Fruit fly (Drosophila melanogaster) whole organism, embryonic: ENCODE measurements around the gene CG6511.

ENCODE experiments used
- Atf-2 ChIP-seq: fragments of 200-800 bp; sonication (Bioruptor generic); optimal IDR thresholded peaks from 2 replicates; lab custom pipeline; 2016; ENCODE audit warnings: missing biosample characterization, missing genetic modification characterization
- C15 ChIP-seq: fragments of 200-800 bp; sonication (Bioruptor generic); IDR thresholded peaks from 3 replicates; pipeline ENCODE4 v1.3.6; 2022; ENCODE audit warnings: missing biosample characterization, missing genetic modification characterization
- CG1024 ChIP-seq: fragments of 200-800 bp; sonication (Bioruptor generic); IDR thresholded peaks from 2 replicates; pipeline ENCODE4 v1.3.6; 2022; ENCODE audit warnings: missing biosample characterization, missing genetic modification characterization
- CG10274 ChIP-seq: fragments of 200-800 bp; sonication (Bioruptor generic); optimal IDR thresholded peaks from 3 replicates; lab custom pipeline; 2017; ENCODE audit warnings: missing biosample characterization, mild to moderate bottlenecking, missing genetic modification characterization
- CG10321 ChIP-seq: fragments of 200-800 bp; sonication (Bioruptor generic); IDR thresholded peaks from 2 replicates; pipeline ENCODE4 v1.3.6; 2022; ENCODE audit warnings: missing biosample characterization, missing genetic modification characterization
- CG11696 ChIP-seq: fragments of 200-800 bp; sonication (Bioruptor generic); IDR thresholded peaks from 2 replicates; pipeline ENCODE4 v1.3.6; 2022; ENCODE audit warnings: missing biosample characterization, missing genetic modification characterization
- CG12744 ChIP-seq: fragments of 200-800 bp; sonication (Bioruptor generic); optimal IDR thresholded peaks from 2 replicates; lab custom pipeline; 2016; ENCODE audit warnings: missing biosample characterization, missing genetic modification characterization
- CG14710 ChIP-seq: fragments of 200-800 bp; sonication (Bioruptor generic); optimal IDR thresholded peaks from 3 replicates; lab custom pipeline; 2019; ENCODE audit warnings: missing biosample characterization, mild to moderate bottlenecking, missing genetic modification characterization, moderate library complexity
- CG18011 ChIP-seq: fragments of 200-800 bp; sonication (Bioruptor generic); optimal IDR thresholded peaks from 2 replicates; lab custom pipeline; 2017; ENCODE audit warnings: missing biosample characterization, missing genetic modification characterization, mild to moderate bottlenecking, moderate library complexity, missing genotype
- CG32772 ChIP-seq: fragments of 200-800 bp; sonication (Bioruptor generic); IDR thresholded peaks from 2 replicates; pipeline ENCODE4 v1.3.6; 2022; ENCODE audit warnings: missing biosample characterization, missing genetic modification characterization
- CG3838 ChIP-seq: fragments of 200-800 bp; sonication (Bioruptor generic); optimal IDR thresholded peaks from 3 replicates; lab custom pipeline; 2016; ENCODE audit warnings: missing biosample characterization, missing genetic modification characterization
- CG4282 ChIP-seq: fragments of 200-800 bp; sonication (Bioruptor generic); optimal IDR thresholded peaks from 2 replicates; lab custom pipeline; 2016; ENCODE audit warnings: missing biosample characterization, missing genetic modification characterization
- CG43689 ChIP-seq: fragments of 200-800 bp; sonication (Bioruptor generic); IDR thresholded peaks from 2 replicates; pipeline ENCODE4 v1.3.6; 2022; ENCODE audit warnings: missing biosample characterization, missing genetic modification characterization
- CG4617 ChIP-seq: fragments of 200-800 bp; sonication (Bioruptor generic); optimal IDR thresholded peaks from 3 replicates; lab custom pipeline; 2016; ENCODE audit warnings: missing biosample characterization, missing genetic modification characterization, borderline replicate concordance
- CG6854 ChIP-seq: fragments of 200-800 bp; sonication (Bioruptor generic); optimal IDR thresholded peaks from 3 replicates; lab custom pipeline; 2017; ENCODE audit warnings: missing biosample characterization, mild to moderate bottlenecking, missing genetic modification characterization
- CG7357 ChIP-seq: fragments of 200-800 bp; sonication (Bioruptor generic); IDR thresholded peaks from 3 replicates; pipeline ENCODE4 v1.3.6; 2022; ENCODE audit warnings: missing biosample characterization, missing genetic modification characterization
- CG7963 ChIP-seq: fragments of 200-800 bp; sonication (Bioruptor generic); IDR thresholded peaks from 3 replicates; pipeline ENCODE4 v1.3.6; 2022; ENCODE audit warnings: missing biosample characterization, missing genetic modification characterization; ENCODE audit not compliant: partially characterized antibody
- CG9609 ChIP-seq: fragments of 200-800 bp; sonication (Bioruptor generic); optimal IDR thresholded peaks from 3 replicates; lab custom pipeline; 2016; ENCODE audit warnings: missing biosample characterization, missing genetic modification characterization
- CG9876 ChIP-seq: fragments of 200-800 bp; sonication (Bioruptor generic); optimal IDR thresholded peaks from 2 replicates; lab custom pipeline; 2016; ENCODE audit warnings: missing biosample characterization, missing genetic modification characterization
- CoRest ChIP-seq: fragments of 200-800 bp; sonication (Bioruptor generic); optimal IDR thresholded peaks from 3 replicates; lab custom pipeline; 2018; ENCODE audit warnings: missing biosample characterization, mild to moderate bottlenecking, missing genetic modification characterization, moderate library complexity
- Dfd ChIP-seq, 2 experiments: fragments of >200 bp; optimal IDR thresholded peaks; 2 replicates each; lab custom pipeline; 2017; ENCODE audit warnings: missing biosample characterization in 2 of 2, missing genetic modification characterization in 2 of 2
- Doc2 ChIP-seq: fragments of 200-800 bp; sonication (Bioruptor generic); IDR thresholded peaks from 2 replicates; pipeline ENCODE4 v1.3.6; 2022; ENCODE audit warnings: missing biosample characterization, missing genetic modification characterization
- Eip74EF ChIP-seq, 2 experiments: fragments of 200-800 bp in 1 of 2; fragments of >200 bp in 1 of 2; sonication (Bioruptor generic) in 1 of 2; optimal IDR thresholded peaks; 2 replicates each; lab custom pipeline; 2017 to 2019; ENCODE audit warnings: missing biosample characterization in 2 of 2, missing genetic modification characterization in 2 of 2, mild to moderate bottlenecking in 1 of 2, moderate library complexity in 1 of 2
- Hand ChIP-seq: fragments of 200-800 bp; sonication (Bioruptor generic); optimal IDR thresholded peaks from 2 replicates; lab custom pipeline; 2017; ENCODE audit warnings: mild to moderate bottlenecking, missing biosample characterization, missing genetic modification reagents, missing genetic modification characterization
- HmgZ ChIP-seq: fragments of 200-800 bp; sonication (Bioruptor generic); optimal IDR thresholded peaks from 2 replicates; lab custom pipeline; 2018; ENCODE audit warnings: missing biosample characterization, mild to moderate bottlenecking, missing genetic modification characterization
- Med ChIP-seq: fragments of 200-800 bp; sonication (Bioruptor generic); peaks from one replicate; lab custom pipeline; 2016; ENCODE audit warnings: missing biosample characterization, missing genetic modification characterization, mild to moderate bottlenecking, inconsistent platforms, moderate library complexity
- NC2α ChIP-seq: fragments of 200-800 bp; sonication (Bioruptor generic); optimal IDR thresholded peaks from 2 replicates; lab custom pipeline; 2016; ENCODE audit warnings: missing biosample characterization, missing genetic modification characterization
- Six4 ChIP-seq: fragments of 200-800 bp; sonication (Bioruptor generic); optimal IDR thresholded peaks from 2 replicates; lab custom pipeline; 2016; ENCODE audit warnings: missing biosample characterization, missing genetic modification characterization
- Spps ChIP-seq: fragments of 200-800 bp; sonication (Bioruptor generic); optimal IDR thresholded peaks from 2 replicates; lab custom pipeline; 2018; ENCODE audit warnings: missing biosample characterization, mild to moderate bottlenecking, missing genetic modification characterization
- Sry-β ChIP-seq: fragments of 200-800 bp; sonication (Bioruptor generic); optimal IDR thresholded peaks from 2 replicates; lab custom pipeline; 2018; ENCODE audit warnings: missing biosample characterization, mild to moderate bottlenecking, missing genetic modification characterization, moderate library complexity
- ara ChIP-seq: fragments of 200-800 bp; sonication (Bioruptor generic); IDR thresholded peaks from 2 replicates; pipeline ENCODE4 v1.3.6; 2022; ENCODE audit warnings: missing biosample characterization, missing genetic modification characterization
- bcd ChIP-seq: fragments of 200-800 bp; sonication (Bioruptor generic); optimal IDR thresholded peaks from 2 replicates; lab custom pipeline; 2017; ENCODE audit warnings: missing biosample characterization, mild to moderate bottlenecking, missing genetic modification characterization
- caup ChIP-seq: fragments of 200-800 bp; sonication (Bioruptor generic); optimal IDR thresholded peaks from 3 replicates; lab custom pipeline; 2017; ENCODE audit warnings: missing biosample characterization, mild to moderate bottlenecking, missing genetic modification characterization, moderate library complexity; ENCODE audit not compliant: severe bottlenecking
- chif ChIP-seq, 2 experiments: fragments of 200-800 bp; sonication (Bioruptor generic); optimal IDR thresholded peaks; 3 replicates each; lab custom pipeline; 2016; ENCODE audit warnings: missing biosample characterization in 2 of 2, missing genetic modification characterization in 2 of 2
- fd102C ChIP-seq: fragments of 200-800 bp; sonication (Bioruptor generic); optimal IDR thresholded peaks from 2 replicates; lab custom pipeline; 2018; ENCODE audit warnings: missing biosample characterization, mild to moderate bottlenecking, missing genetic modification characterization, moderate library complexity
- ftz-f1 ChIP-seq: fragments of 200-800 bp; sonication (Bioruptor generic); optimal IDR thresholded peaks from 2 replicates; lab custom pipeline; 2016; ENCODE audit warnings: missing biosample characterization, missing genetic modification characterization
- gcm ChIP-seq: fragments of 200-800 bp; sonication (Bioruptor generic); optimal IDR thresholded peaks from 2 replicates; lab custom pipeline; 2019; ENCODE audit warnings: missing biosample characterization, mild to moderate bottlenecking, missing genetic modification characterization, moderate library complexity
- gfzf ChIP-seq: fragments of 200-800 bp; sonication (Bioruptor generic); optimal IDR thresholded peaks from 2 replicates; lab custom pipeline; 2016; ENCODE audit warnings: missing biosample characterization, mild to moderate bottlenecking, missing genetic modification characterization, moderate library complexity
- her ChIP-seq: fragments of 200-800 bp; sonication (Bioruptor generic); optimal IDR thresholded peaks from 2 replicates; lab custom pipeline; 2016; ENCODE audit warnings: missing biosample characterization, missing genetic modification characterization
- jumu ChIP-seq: fragments of 200-800 bp; sonication (Bioruptor generic); optimal IDR thresholded peaks from 3 replicates; lab custom pipeline; 2016; ENCODE audit warnings: missing biosample characterization, missing genetic modification characterization
- pan ChIP-seq, 4 experiments: fragments of >200 bp in 3 of 4; fragments of 200-800 bp in 1 of 4; sonication (Bioruptor generic) in 1 of 4; optimal IDR thresholded peaks in 3 of 4; IDR thresholded peaks in 1 of 4; 2 replicates each; pipeline versions ENCODE4 v1.3.6 to Lab custom; 2017 to 2022; ENCODE audit warnings: missing biosample characterization in 2 of 4, missing genetic modification characterization in 2 of 4, mixed read lengths in 1 of 4
- pb ChIP-seq: fragments of 200-800 bp; sonication (Bioruptor generic); optimal IDR thresholded peaks from 3 replicates; lab custom pipeline; 2016; ENCODE audit warnings: missing biosample characterization, missing genetic modification characterization
- pfk ChIP-seq: fragments of 200-800 bp; sonication (Bioruptor generic); optimal IDR thresholded peaks from 2 replicates; lab custom pipeline; 2018; ENCODE audit warnings: missing biosample characterization, mild to moderate bottlenecking, missing genetic modification characterization, moderate library complexity
- pros ChIP-seq: fragments of 200-800 bp; sonication (Bioruptor generic); optimal IDR thresholded peaks from 3 replicates; lab custom pipeline; 2019; ENCODE audit warnings: missing biosample characterization, mild to moderate bottlenecking, missing genetic modification characterization, moderate library complexity
- psq ChIP-seq: fragments of 200-800 bp; sonication (Bioruptor generic); optimal IDR thresholded peaks from 2 replicates; lab custom pipeline; 2017; ENCODE audit warnings: missing biosample characterization, missing genetic modification characterization
- sd ChIP-seq: fragments of 200-800 bp; sonication (Bioruptor generic); optimal IDR thresholded peaks from 3 replicates; lab custom pipeline; 2018; ENCODE audit warnings: missing biosample characterization, mild to moderate bottlenecking, missing genetic modification characterization, moderate library complexity
- sens ChIP-seq: fragments of 200-800 bp; sonication (Bioruptor generic); peaks from one replicate; lab custom pipeline; 2016; ENCODE audit warnings: missing biosample characterization, missing genetic modification characterization
- tin ChIP-seq: fragments of 200-800 bp; sonication (Bioruptor generic); optimal IDR thresholded peaks from 3 replicates; lab custom pipeline; 2016; ENCODE audit warnings: missing biosample characterization, missing genetic modification characterization
- tna ChIP-seq: fragments of 200-800 bp; sonication (Bioruptor generic); IDR thresholded peaks from 2 replicates; pipeline ENCODE4 v1.3.6; 2022; ENCODE audit warnings: missing biosample characterization, missing genetic modification characterization; ENCODE audit not compliant: partially characterized antibody
- zfh1 ChIP-seq: fragments of 200-800 bp; sonication (Bioruptor generic); IDR thresholded peaks from 3 replicates; pipeline ENCODE4 v1.3.6; 2022; ENCODE audit warnings: missing biosample characterization, missing genetic modification characterization
- zfh2 ChIP-seq: fragments of 200-800 bp; sonication (Bioruptor generic); optimal IDR thresholded peaks from 2 replicates; lab custom pipeline; 2016; ENCODE audit warnings: missing biosample characterization, missing genetic modification characterization

CG6511 gene

DNA sequence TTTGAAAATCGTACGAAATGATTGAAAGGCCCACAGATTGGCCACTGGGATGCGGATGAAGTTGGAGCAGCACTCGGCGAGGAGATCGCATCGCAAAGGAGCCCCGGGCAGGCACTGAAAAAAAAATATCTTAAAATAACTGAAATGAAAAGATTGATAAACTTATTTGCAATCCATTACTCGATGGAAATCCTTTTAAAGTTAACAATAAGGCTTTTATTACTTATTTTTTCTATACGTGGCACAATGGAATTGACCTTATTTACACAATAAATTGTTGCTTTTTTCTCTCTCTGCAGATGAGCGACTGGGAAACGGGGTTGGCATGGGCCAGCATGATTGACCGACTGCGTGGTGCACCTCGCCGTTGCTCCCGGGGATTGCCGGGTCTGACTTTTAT is 30.1 kb downstream of the CG6511 start (continued):
- TF ChIP-seq ara = peak; percentile 37; the same call in 1 of the 2 replicates
- no peak for TF ChIP-seq NC2α (GFP tag; lab: Kevin White, UChicago)
- TF ChIP-seq CG14710 (tag; lab: Kevin White, UChicago) = peak; percentile 21
- TF ChIP-seq pan (optimal IDR thresholded peaks at IDR 0.05; lab: Kevin White, UChicago) = no peak
- TF ChIP-seq pan (GFP tag; optimal IDR thresholded peaks at IDR 0.05 in 1 of 2, IDR thresholded peaks at IDR 0.05 in 1 of 2) = peak in 1 of 2 experiments; percentile 72
- TF ChIP-seq her (GFP tag; lab: Kevin White, UChicago) = no peak
- no peak for TF ChIP-seq CG6854 (GFP tag; lab: Kevin White, UChicago)
- TF ChIP-seq CG10274 (GFP tag; lab: Kevin White, UChicago) = no peak
- no peak for TF ChIP-seq gfzf (GFP tag; lab: Kevin White, UChicago)
- TF ChIP-seq pros (GFP tag; lab: Kevin White, UChicago) = no peak
- TF ChIP-seq caup (GFP tag; lab: Kevin White, UChicago) = no peak
- TF ChIP-seq zfh2 (GFP tag; lab: Kevin White, UChicago) = no peak
- no peak for TF ChIP-seq CG12744 (GFP tag; lab: Kevin White, UChicago)
- no peak for TF ChIP-seq CG3838 (GFP tag; lab: Kevin White, UChicago)
- peak; percentile 48 for TF ChIP-seq gcm
- peak; percentile 66 for TF ChIP-seq Med
- no peak for TF ChIP-seq Spps
- TF ChIP-seq psq (GFP tag; lab: Kevin White, UChicago) = no peak
- TF ChIP-seq Hand = no peak
- no peak for TF ChIP-seq Doc2 (GFP tag; lab: Robert Waterston, UW)
- TF ChIP-seq zfh1 = peak; percentile 67; the same call in 2 of the 3 replicates
- TF ChIP-seq fd102C (GFP tag; lab: Kevin White, UChicago) = no peak
- no peak for TF ChIP-seq CG9876 (GFP tag; lab: Kevin White, UChicago)
- TF ChIP-seq CG43689 (GFP tag; lab: Robert Waterston, UW) = no peak
- TF ChIP-seq pfk = no peak
- peak; percentile 57 for TF ChIP-seq CG32772 (GFP tag; lab: Robert Waterston, UW)
- TF ChIP-seq Atf-2 (GFP tag; lab: Kevin White, UChicago) = no peak
- peak; percentile 26 for TF ChIP-seq bcd
- TF ChIP-seq Six4 (GFP tag; lab: Kevin White, UChicago) = no peak
- TF ChIP-seq pb (GFP tag; lab: Kevin White, UChicago) = peak; percentile 24
- no peak for TF ChIP-seq sd (tag; lab: Kevin White, UChicago)
- TF ChIP-seq CG4282 (GFP tag; lab: Kevin White, UChicago) = no peak
- TF ChIP-seq tin = peak; percentile 40
- TF ChIP-seq Dfd (GFP tag; optimal IDR thresholded peaks at IDR 0.05; lab: Kevin White, UChicago) = no peak
- no peak for TF ChIP-seq CG7963 (GFP tag; lab: Robert Waterston, UW)
- peak in 1 of 2 experiments; percentile 39 for TF ChIP-seq chif (GFP tag; optimal IDR thresholded peaks at IDR 0.05; lab: Kevin White, UChicago)
- peak; percentile 52; the same call in 1 of the 2 replicates for TF ChIP-seq CG1024
- TF ChIP-seq Sry-β = no peak
- no peak for TF ChIP-seq CG7357 (GFP tag; lab: Robert Waterston, UW)
- TF ChIP-seq CG18011 = no peak
- TF ChIP-seq CG9609 = no peak
- TF ChIP-seq tna = no peak
- peak; percentile 53 for TF ChIP-seq CoRest (tag; lab: Kevin White, UChicago)
- peak; percentile 87 for TF ChIP-seq sens
- no peak for TF ChIP-seq ftz-f1
- TF ChIP-seq CG4617 (GFP tag; lab: Kevin White, UChicago) = no peak
- TF ChIP-seq jumu = peak; percentile 41
- TF ChIP-seq CG10321 (GFP tag; lab: Robert Waterston, UW) = no peak
- no peak for TF ChIP-seq HmgZ
- peak in 1 of 2 experiments; percentile 33 for TF ChIP-seq Eip74EF (GFP tag; optimal IDR thresholded peaks at IDR 0.05; lab: Kevin White, UChicago)
- no peak for TF ChIP-seq CG11696 (GFP tag; lab: Robert Waterston, UW)
- no peak for TF ChIP-seq C15 (GFP tag; lab: Robert Waterston, UW)
